Worm (Caenorhabditis elegans) whole organism, young adult: ENCODE results near the gene Y62E10A.13.

Source experiments
- B0019.2 ChIP-seq: fragments of 200-800 bp; sonication (Bioruptor generic); conservative IDR thresholded peaks from 2 replicates; pipeline ENCODE4 v1.3.6; 2022; ENCODE audit warnings: missing genetic modification reagents, missing genetic modification characterization, missing compliant biosample characterization
- B0035.1 ChIP-seq: sonication (generic microtip); optimal IDR thresholded peaks from 2 replicates; lab custom pipeline; 2016; ENCODE audit warnings: missing genetic modification characterization, mild to moderate bottlenecking, missing compliant biosample characterization, missing genotype, missing genetic modification reagents
- B0336.3 ChIP-seq: fragments of 200-800 bp; sonication (Bioruptor generic); IDR thresholded peaks from 2 replicates; pipeline ENCODE4 v1.3.6; 2022; ENCODE audit warnings: missing genetic modification characterization, missing compliant biosample characterization
- C17E4.6 ChIP-seq: fragments of 200-800 bp; sonication (Bioruptor generic); IDR thresholded peaks from 2 replicates; pipeline ENCODE4 v1.3.6; 2022; ENCODE audit warnings: missing genetic modification reagents, missing genetic modification characterization, missing compliant biosample characterization
- D2030.7 ChIP-seq: fragments of 200-800 bp; sonication (Bioruptor generic); IDR thresholded peaks from 2 replicates; pipeline ENCODE4 v1.3.6; 2022; ENCODE audit warnings: missing genetic modification reagents, missing genetic modification characterization, missing compliant biosample characterization
- F10E7.11 ChIP-seq: sonication (generic microtip); optimal IDR thresholded peaks from 2 replicates; lab custom pipeline; 2017; ENCODE audit warnings: mild to moderate bottlenecking, missing genetic modification characterization, moderate library complexity, missing compliant biosample characterization
- F52B5.7 ChIP-seq: sonication (generic microtip); optimal IDR thresholded peaks from 2 replicates; lab custom pipeline; 2016; ENCODE audit warnings: mild to moderate bottlenecking, missing genetic modification characterization, missing compliant biosample characterization
- T07F8.4 ChIP-seq: sonication (generic microtip); optimal IDR thresholded peaks from 2 replicates; lab custom pipeline; 2016; ENCODE audit warnings: mild to moderate bottlenecking, missing genetic modification characterization, moderate library complexity, missing compliant biosample characterization
- Y53G8AR.9 ChIP-seq: fragments of 200-800 bp; sonication (Bioruptor generic); conservative IDR thresholded peaks from 2 replicates; pipeline ENCODE4 v1.3.6; 2022; ENCODE audit warnings: missing genetic modification reagents, missing genetic modification characterization, missing compliant biosample characterization
- Y67H2A.10 ChIP-seq: fragments of 200-800 bp; sonication (Bioruptor generic); conservative IDR thresholded peaks from 2 replicates; pipeline ENCODE4 v1.3.6; 2022; ENCODE audit warnings: missing genetic modification reagents, missing genetic modification characterization, missing compliant biosample characterization
- Y95B8A.8 ChIP-seq: fragments of 200-800 bp; sonication (Bioruptor generic); IDR thresholded peaks from 2 replicates; pipeline ENCODE4 v1.3.6; 2022; ENCODE audit warnings: missing genetic modification reagents, missing genetic modification characterization, missing compliant biosample characterization
- akir-1 ChIP-seq: fragments of 200-800 bp; sonication (Bioruptor generic); optimal IDR thresholded peaks from 2 replicates; lab custom pipeline; 2018; ENCODE audit warnings: mild to moderate bottlenecking, missing genetic modification characterization, moderate library complexity, missing compliant biosample characterization
- attf-5 ChIP-seq: fragments of 200-800 bp; sonication (Bioruptor generic); optimal IDR thresholded peaks from 2 replicates; lab custom pipeline; 2018; ENCODE audit warnings: mild to moderate bottlenecking, missing genetic modification characterization, missing compliant biosample characterization
- attf-6 ChIP-seq: fragments of 200-800 bp; sonication (Bioruptor generic); IDR thresholded peaks from 2 replicates; pipeline ENCODE4 v1.3.6; 2022; ENCODE audit warnings: missing genetic modification reagents, missing genetic modification characterization, missing compliant biosample characterization
- ccch-3 ChIP-seq: fragments of 200-800 bp; sonication (Bioruptor generic); optimal IDR thresholded peaks from 2 replicates; lab custom pipeline; 2018; ENCODE audit warnings: mild to moderate bottlenecking, missing genetic modification characterization, missing compliant biosample characterization
- cebp-2 ChIP-seq: fragments of 200-800 bp; sonication (Bioruptor generic); IDR thresholded peaks from 2 replicates; pipeline ENCODE4 v1.3.6; 2022; ENCODE audit warnings: missing genetic modification characterization, missing compliant biosample characterization
- ceh-58 ChIP-seq: fragments of 200-800 bp; sonication (Bioruptor generic); IDR thresholded peaks from 2 replicates; pipeline ENCODE4 v1.3.6; 2022; ENCODE audit warnings: missing genetic modification characterization, missing compliant biosample characterization
- chd-7 ChIP-seq: sonication (generic microtip); optimal IDR thresholded peaks from 2 replicates; lab custom pipeline; 2016; ENCODE audit warnings: mild to moderate bottlenecking, missing genetic modification characterization, moderate library complexity, missing compliant biosample characterization
- die-1 ChIP-seq: sonication (generic microtip); optimal IDR thresholded peaks from 2 replicates; lab custom pipeline; 2016; ENCODE audit warnings: missing genotype, mild to moderate bottlenecking, missing genetic modification characterization, missing compliant biosample characterization
- dpl-1 ChIP-seq: fragments of 150-350 bp; optimal IDR thresholded peaks from 2 replicates; lab custom pipeline; 2014; ENCODE audit warnings: missing biosample characterization, missing genetic modification reagents, missing genetic modification characterization
- efl-1 ChIP-seq: fragments of 150-350 bp; optimal IDR thresholded peaks from 2 replicates; lab custom pipeline; 2014; ENCODE audit warnings: missing biosample characterization, missing genetic modification reagents, missing genetic modification characterization
- egrh-3 ChIP-seq: fragments of 200-800 bp; sonication (Bioruptor generic); IDR thresholded peaks from 2 replicates; pipeline ENCODE4 v1.3.6; 2022; ENCODE audit warnings: missing genetic modification reagents, missing genetic modification characterization, missing compliant biosample characterization
- fkh-3 ChIP-seq: sonication (generic microtip); optimal IDR thresholded peaks from 2 replicates; lab custom pipeline; 2016; ENCODE audit warnings: mild to moderate bottlenecking, missing genetic modification characterization, missing compliant biosample characterization
- him-1 ChIP-seq: sonication (generic microtip); optimal IDR thresholded peaks from 2 replicates; lab custom pipeline; 2016; ENCODE audit warnings: missing genotype, missing genetic modification reagents, missing genetic modification characterization, missing compliant biosample characterization
- hrde-1 ChIP-seq: sonication (generic microtip); optimal IDR thresholded peaks from 2 replicates; lab custom pipeline; 2016; ENCODE audit warnings: missing genetic modification characterization, mild to moderate bottlenecking, missing compliant biosample characterization, moderate library complexity, missing genotype, missing genetic modification reagents, borderline replicate concordance
- let-607 ChIP-seq, 2 experiments: fragments of 200-800 bp in 1 of 2; sonication (Bioruptor generic) in 1 of 2; sonication (generic microtip) in 1 of 2; optimal IDR thresholded peaks; 2 replicates each; lab custom pipeline; 2016 to 2018; ENCODE audit warnings: mild to moderate bottlenecking in 2 of 2, missing compliant biosample characterization in 2 of 2, missing genetic modification characterization in 2 of 2, moderate library complexity in 2 of 2, missing genotype in 1 of 2
- lin-35 ChIP-seq, 3 experiments: fragments of 150-350 bp in 2 of 3; sonication (generic microtip) in 1 of 3; optimal IDR thresholded peaks; 2 replicates each; lab custom pipeline; 2014 to 2018; ENCODE audit warnings: missing biosample characterization in 3 of 3, missing genetic modification characterization in 3 of 3, missing genetic modification reagents in 3 of 3
- lin-40 ChIP-seq: sonication (generic microtip); optimal IDR thresholded peaks from 2 replicates; lab custom pipeline; 2016; ENCODE audit warnings: missing genetic modification characterization, mild to moderate bottlenecking, missing compliant biosample characterization, missing genotype, missing genetic modification reagents
- lin-54 ChIP-seq: fragments of 200-800 bp; sonication (Bioruptor generic); optimal IDR thresholded peaks from 2 replicates; lab custom pipeline; 2018; ENCODE audit warnings: mild to moderate bottlenecking, missing genetic modification characterization, missing compliant biosample characterization
- lir-1 ChIP-seq: fragments of 200-800 bp; sonication (Bioruptor generic); conservative IDR thresholded peaks from 2 replicates; pipeline ENCODE4 v1.3.6; 2022; ENCODE audit warnings: missing genetic modification reagents, missing genetic modification characterization, missing compliant biosample characterization
- madf-3 ChIP-seq: fragments of 200-800 bp; sonication (Bioruptor generic); IDR thresholded peaks from 2 replicates; pipeline ENCODE4 v1.3.6; 2022; ENCODE audit warnings: missing genetic modification reagents, missing genetic modification characterization, missing compliant biosample characterization
- mcd-1 ChIP-seq: fragments of 200-800 bp; sonication (Bioruptor generic); IDR thresholded peaks from 2 replicates; pipeline ENCODE4 v1.3.6; 2022; ENCODE audit warnings: missing genetic modification reagents, missing genetic modification characterization, missing compliant biosample characterization
- nfya-2 ChIP-seq: fragments of 200-800 bp; sonication (Bioruptor generic); IDR thresholded peaks from 2 replicates; pipeline ENCODE4 v1.3.6; 2022; ENCODE audit warnings: missing genetic modification reagents, missing genetic modification characterization, missing compliant biosample characterization
- rpc-1 ChIP-seq, 2 experiments: fragments of 150-350 bp in 1 of 2; sonication (generic microtip) in 1 of 2; optimal IDR thresholded peaks; 2 replicates each; lab custom pipeline; 2014 to 2018; ENCODE audit warnings: missing biosample characterization in 1 of 2, missing genetic modification characterization in 1 of 2, missing genetic modification reagents in 1 of 2, missing genotype in 1 of 2
- snpc-1.1 ChIP-seq: sonication (generic microtip); optimal IDR thresholded peaks from 2 replicates; lab custom pipeline; 2017; ENCODE audit warnings: missing genetic modification characterization, mild to moderate bottlenecking, missing compliant biosample characterization, antibody characterized with exemption, moderate library complexity, missing genotype, missing genetic modification reagents; ENCODE audit not compliant: insufficient read depth
- snpc-1.3 ChIP-seq: sonication (generic microtip); optimal IDR thresholded peaks from 2 replicates; lab custom pipeline; 2017; ENCODE audit warnings: missing genetic modification characterization, mild to moderate bottlenecking, missing compliant biosample characterization, antibody characterized with exemption, moderate library complexity, missing genotype, missing genetic modification reagents; ENCODE audit not compliant: insufficient read depth
- snpc-3.4 ChIP-seq: sonication (generic microtip); optimal IDR thresholded peaks from 2 replicates; lab custom pipeline; 2017; ENCODE audit warnings: missing genetic modification characterization, mild to moderate bottlenecking, missing compliant biosample characterization, antibody characterized with exemption, moderate library complexity, missing genotype, missing genetic modification reagents
- snpc-4 ChIP-seq, 5 experiments: fragments of 150-350 bp in 1 of 5; sonication (generic microtip) in 4 of 5; optimal IDR thresholded peaks; 2 replicates each; lab custom pipeline; 2014 to 2018; ENCODE audit warnings: missing genetic modification characterization in 5 of 5, missing biosample characterization in 3 of 5, antibody characterized with exemption in 2 of 5, mild to moderate bottlenecking in 2 of 5, missing compliant biosample characterization in 2 of 5, missing genotype in 2 of 5, moderate library complexity in 2 of 5, missing genetic modification reagents in 1 of 5
- tlf-1 ChIP-seq: fragments of 200-800 bp; sonication (Bioruptor generic); optimal IDR thresholded peaks from 2 replicates; lab custom pipeline; 2018; ENCODE audit warnings: mild to moderate bottlenecking, missing genetic modification characterization, missing compliant biosample characterization
- unc-130 ChIP-seq: sonication (generic microtip); optimal IDR thresholded peaks from 2 replicates; lab custom pipeline; 2016; ENCODE audit warnings: missing genetic modification reagents, missing genetic modification characterization, missing compliant biosample characterization
- xnd-1 ChIP-seq: sonication (generic microtip); optimal IDR thresholded peaks from 2 replicates; lab custom pipeline; 2016; ENCODE audit warnings: missing genotype, missing genetic modification reagents, missing genetic modification characterization, missing compliant biosample characterization

Gene Y62E10A.13

DNA sequence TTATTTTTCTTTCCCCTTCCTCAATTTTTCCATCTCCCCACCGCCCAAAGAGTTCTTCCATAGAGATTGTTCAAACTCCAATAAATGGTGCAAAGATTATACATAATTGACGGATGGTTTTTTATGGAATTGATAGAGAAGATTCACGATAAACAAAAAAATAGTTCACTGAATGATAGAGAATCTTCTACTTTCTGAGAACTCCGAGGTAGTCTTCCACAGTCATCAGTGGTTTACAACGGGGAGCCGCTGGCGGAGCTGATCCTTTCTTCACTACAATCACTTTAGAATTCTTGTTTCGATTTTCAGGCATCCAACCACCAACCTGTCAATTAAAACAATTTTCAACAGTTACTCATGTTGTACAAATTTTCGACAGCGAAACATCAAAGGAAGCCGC, 42.8 kb downstream of the Y62E10A.13 start (continued):
- TF ChIP-seq unc-130 (GFP tag; lab: Kevin White, UChicago) (no peak), ceh-58 (GFP tag; lab: Robert Waterston, UW) (0 out of 2 replicates have a peak, but pooled peaks have one; percentile 30), snpc-4 (GFP tag; optimal IDR thresholded peaks at IDR 0.05; lab: Kevin White, UChicago) (no peak), snpc-4 (tag; optimal IDR thresholded peaks at IDR 0.05; lab: Kevin White, UChicago) (peak in 1 of 4 experiments; percentile 44), him-1 (peak; percentile 58), F52B5.7 (tag; lab: Kevin White, UChicago) (peak; percentile 15), C17E4.6 (GFP tag; lab: Robert Waterston, UW) (no peak), chd-7 (tag; lab: Kevin White, UChicago) (no peak), cebp-2 (GFP tag; lab: Robert Waterston, UW) (peak; percentile 58; the same call in 1 of the 2 replicates), madf-3 (GFP tag; lab: Robert Waterston, UW) (0 out of 2 replicates have a peak, but pooled peaks have one; percentile 57), attf-6 (peak; percentile 74), B0336.3 (GFP tag; lab: Robert Waterston, UW) (peak; percentile 57; the same call in 1 of the 2 replicates), lin-40 (tag; lab: Kevin White, UChicago) (no peak), hrde-1 (peak; percentile 20)

DNA sequence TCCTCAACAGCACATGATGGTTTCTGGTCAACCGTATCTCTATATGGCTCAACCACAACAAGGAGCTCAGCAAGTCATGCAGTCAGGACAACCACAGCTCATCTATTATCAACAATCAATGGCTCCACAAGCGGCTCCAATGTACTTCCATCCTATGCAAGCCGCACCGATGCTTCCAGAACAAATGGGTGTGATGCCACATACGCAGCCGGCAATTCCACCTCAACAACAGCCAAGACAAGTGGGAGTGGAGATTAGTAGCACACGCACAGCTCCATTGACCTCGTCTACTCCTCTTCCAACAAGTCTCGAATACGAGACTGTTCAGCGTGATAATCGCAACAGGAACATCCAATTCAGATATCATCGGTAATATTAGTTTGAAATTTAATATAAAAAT, 44.8 kb downstream of the Y62E10A.13 start:
- TF ChIP-seq B0035.1 (tag; lab: Kevin White, UChicago) (no peak), attf-5 (GFP tag; lab: Kevin White, UChicago) (no peak), egrh-3 (GFP tag; lab: Robert Waterston, UW) (no peak), efl-1 (GFP tag; lab: Kevin White, UChicago) (no peak), ccch-3 (GFP tag; lab: Kevin White, UChicago) (no peak), F10E7.11 (tag; lab: Kevin White, UChicago) (no peak), fkh-3 (no peak), akir-1 (GFP tag; lab: Kevin White, UChicago) (no peak)

- peak in 2 of 3 experiments; percentile 55 to 84 for TF ChIP-seq lin-35 (GFP tag; optimal IDR thresholded peaks at IDR 0.05; lab: Kevin White, UChicago)
- TF ChIP-seq B0019.2 (GFP tag; lab: Robert Waterston, UW), result peak; percentile 84
- peak; percentile 42; the same call in 1 of the 2 replicates for TF ChIP-seq B0336.3 (GFP tag; lab: Robert Waterston, UW)
- TF ChIP-seq lin-54, result peak; percentile 75
- TF ChIP-seq xnd-1 (tag; lab: Kevin White, UChicago), result peak; percentile 93
- peak; percentile 40; the same call in 1 of the 2 replicates for TF ChIP-seq mcd-1 (GFP tag; lab: Robert Waterston, UW)
- peak; percentile 28 for TF ChIP-seq snpc-4 (GFP tag; optimal IDR thresholded peaks at IDR 0.05; lab: Kevin White, UChicago)
- TF ChIP-seq snpc-4 (tag; optimal IDR thresholded peaks at IDR 0.05; lab: Kevin White, UChicago), result peak in 2 of 4 experiments; percentile 43 to 78
- peak; percentile 97 for TF ChIP-seq snpc-3.4 (tag; lab: Kevin White, UChicago)
- peak; percentile 7; the same call in 1 of the 2 replicates for TF ChIP-seq lir-1
- peak; percentile 85 for TF ChIP-seq tlf-1 (GFP tag; lab: Kevin White, UChicago)
- TF ChIP-seq let-607 (tag; optimal IDR thresholded peaks at IDR 0.05; lab: Kevin White, UChicago), result no peak
- TF ChIP-seq Y53G8AR.9 (GFP tag; lab: Robert Waterston, UW), result 0 out of 2 replicates have a peak, but pooled peaks have one; percentile 38
- TF ChIP-seq snpc-1.1, result peak; percentile 82
- peak; percentile 68; the same call in 1 of the 2 replicates for TF ChIP-seq Y95B8A.8 (GFP tag; lab: Robert Waterston, UW)
- TF ChIP-seq Y67H2A.10 (GFP tag; lab: Robert Waterston, UW), result no peak
- peak; percentile 2 for TF ChIP-seq him-1
- no peak for TF ChIP-seq B0035.1 (tag; lab: Kevin White, UChicago)
- no peak for TF ChIP-seq rpc-1 (optimal IDR thresholded peaks at IDR 0.05; lab: Kevin White, UChicago)
- TF ChIP-seq rpc-1 (tag; optimal IDR thresholded peaks at IDR 0.05; lab: Kevin White, UChicago), result peak; percentile 12
- no peak for TF ChIP-seq T07F8.4 (tag; lab: Kevin White, UChicago)
- no peak for TF ChIP-seq ceh-58 (GFP tag; lab: Robert Waterston, UW)
- peak; percentile 92 for TF ChIP-seq dpl-1 (GFP tag; lab: Kevin White, UChicago)
- TF ChIP-seq die-1 (tag; lab: Kevin White, UChicago), result no peak
- no peak for TF ChIP-seq nfya-2 (GFP tag; lab: Robert Waterston, UW)
- peak; percentile 89 for TF ChIP-seq D2030.7 (GFP tag; lab: Robert Waterston, UW)
- TF ChIP-seq fkh-3, result no peak
- peak; percentile 90 for TF ChIP-seq snpc-1.3 (tag; lab: Kevin White, UChicago)
Measured at ce11 chrIV:13353143-13353773, 45.6 kb downstream of the Y62E10A.13 start, which contains the start of the genes rec-8 and mex-5. TSS of gene rec-8 (minus strand) at chrIV:13353193. TSS of gene mex-5 (plus strand) at chrIV:13353723.
